Worm (Caenorhabditis elegans) whole organism, L4 larva: ENCODE results near the gene tnt-3.

Experiments
- ces-1 ChIP-seq: fragments of 150-350 bp; sonication (generic microtip); optimal IDR thresholded peaks from 4 replicates; lab custom pipeline; 2014; ENCODE audit warnings: missing biosample characterization, missing genetic modification reagents, missing genetic modification characterization
- dve-1 ChIP-seq: sonication (generic microtip); optimal IDR thresholded peaks from 2 replicates; lab custom pipeline; 2017; ENCODE audit warnings: antibody characterized with exemption, mild to moderate bottlenecking, missing genetic modification characterization, missing compliant biosample characterization; ENCODE audit not compliant: insufficient read depth
- fos-1 ChIP-seq: fragments of 150-350 bp; optimal IDR thresholded peaks from 2 replicates; lab custom pipeline; 2014; ENCODE audit warnings: missing biosample characterization, missing genetic modification characterization
- gei-8 ChIP-seq: fragments of 200-800 bp; sonication (Bioruptor generic); optimal IDR thresholded peaks from 2 replicates; lab custom pipeline; 2018; ENCODE audit warnings: mild to moderate bottlenecking, missing genetic modification characterization, missing compliant biosample characterization
- nhr-11 ChIP-seq: fragments of 150-350 bp; optimal IDR thresholded peaks from 2 replicates; lab custom pipeline; 2014; ENCODE audit warnings: missing biosample characterization, missing genetic modification characterization
- pqm-1 ChIP-seq: sonication (generic microtip); optimal IDR thresholded peaks from 2 replicates; lab custom pipeline; 2017; ENCODE audit warnings: missing biosample characterization, missing genetic modification characterization

- TF ChIP-seq gei-8 (GFP tag; lab: Kevin White, UChicago) = no peak
- no peak for TF ChIP-seq nhr-11
- no peak for TF ChIP-seq fos-1 (tag; lab: Kevin White, UChicago)
- TF ChIP-seq dve-1 (tag; lab: Kevin White, UChicago) = no peak
- TF ChIP-seq ces-1 (GFP tag; lab: Kevin White, UChicago) = no peak
- TF ChIP-seq pqm-1 (tag; lab: Kevin White, UChicago) = no peak
Observed at ce11 chrX:7964022-7964421, 19.1 kb upstream of the tnt-3 start.
